Worm (Caenorhabditis elegans) whole organism, L4 larva: ENCODE results near the gene dpl-1.

ENCODE experiments used
- F26F4.8 ChIP-seq: fragments of 200-800 bp; sonication (Bioruptor generic); conservative IDR thresholded peaks from 2 replicates; pipeline ENCODE4 v1.3.6; 2022; ENCODE audit warnings: missing genetic modification characterization, missing compliant biosample characterization
- F37D6.2 ChIP-seq: sonication (generic microtip); optimal IDR thresholded peaks from 2 replicates; lab custom pipeline; 2016; ENCODE audit warnings: mild to moderate bottlenecking, missing genetic modification characterization, missing compliant biosample characterization
- F44E2.7 ChIP-seq: fragments of 200-800 bp; sonication (Bioruptor generic); IDR thresholded peaks from 2 replicates; pipeline ENCODE4 v2.1.2; 2022; ENCODE audit warnings: missing genetic modification characterization, missing compliant biosample characterization
- T20F7.1 ChIP-seq: fragments of 200-800 bp; sonication (Bioruptor generic); optimal IDR thresholded peaks from 2 replicates; lab custom pipeline; 2018; ENCODE audit warnings: mild to moderate bottlenecking, missing genetic modification characterization, missing compliant biosample characterization
- T26A8.4 ChIP-seq: fragments of 200-800 bp; sonication (Bioruptor generic); IDR thresholded peaks from 2 replicates; pipeline ENCODE4 v1.3.6; 2022; ENCODE audit warnings: missing genetic modification characterization, missing compliant biosample characterization
- Y105C5A.15 ChIP-seq: fragments of 200-800 bp; sonication (Bioruptor generic); IDR thresholded peaks from 2 replicates; pipeline ENCODE4 v1.3.6; 2022; ENCODE audit warnings: missing genetic modification characterization, missing compliant biosample characterization
- Y48G9A.11 ChIP-seq: fragments of 200-800 bp; sonication (Bioruptor generic); IDR thresholded peaks from 2 replicates; pipeline ENCODE4 v1.3.6; 2022; ENCODE audit warnings: missing genetic modification reagents, missing genetic modification characterization, missing compliant biosample characterization
- ZK337.2 ChIP-seq: fragments of 200-800 bp; sonication (Bioruptor generic); IDR thresholded peaks from 2 replicates; pipeline ENCODE4 v1.3.6; 2022; ENCODE audit warnings: missing genetic modification reagents, missing genetic modification characterization, missing compliant biosample characterization
- aha-1 ChIP-seq: fragments of 150-350 bp; peaks from one replicate; lab custom pipeline; 2014; ENCODE audit warnings: missing biosample characterization, missing genetic modification characterization
- aly-2 ChIP-seq: sonication (generic microtip); optimal IDR thresholded peaks from 2 replicates; lab custom pipeline; 2018; ENCODE audit warnings: missing biosample characterization, missing genetic modification characterization
- arid-1 ChIP-seq: fragments of 200-800 bp; sonication (Bioruptor generic); conservative IDR thresholded peaks from 2 replicates; pipeline ENCODE4 v1.3.6; 2022; ENCODE audit warnings: missing genetic modification reagents, missing genetic modification characterization, missing compliant biosample characterization
- ceh-28 ChIP-seq: fragments of 150-350 bp; optimal IDR thresholded peaks from 2 replicates; lab custom pipeline; 2014; ENCODE audit warnings: missing biosample characterization, missing genetic modification reagents, missing genetic modification characterization
- ceh-62 ChIP-seq: sonication (generic microtip); optimal IDR thresholded peaks from 2 replicates; lab custom pipeline; 2017; ENCODE audit warnings: missing biosample characterization, missing genetic modification characterization
- cey-2 ChIP-seq: sonication (generic microtip); optimal IDR thresholded peaks from 3 replicates; lab custom pipeline; 2017; ENCODE audit warnings: missing genetic modification characterization, mild to moderate bottlenecking, missing compliant biosample characterization, antibody characterized with exemption, borderline replicate concordance; ENCODE audit not compliant: insufficient read depth
- ctbp-1 ChIP-seq: fragments of 200-800 bp; sonication (Bioruptor generic); IDR thresholded peaks from 2 replicates; pipeline ENCODE4 v1.3.6; 2022; ENCODE audit warnings: missing genetic modification reagents, missing genetic modification characterization, missing compliant biosample characterization
- daf-16 ChIP-seq, 3 experiments: sonication (generic microtip); optimal IDR thresholded peaks; 2 replicates each; lab custom pipeline; 2016 to 2017; ENCODE audit warnings: missing genetic modification characterization in 3 of 3, missing genetic modification reagents in 3 of 3, mild to moderate bottlenecking in 2 of 3, missing compliant biosample characterization in 2 of 3, missing biosample characterization in 1 of 3, moderate library complexity in 1 of 3
- daf-8 ChIP-seq: fragments of 200-800 bp; sonication (Bioruptor generic); IDR thresholded peaks from 2 replicates; pipeline ENCODE4 v1.3.6; 2022; ENCODE audit warnings: missing genetic modification characterization, missing compliant biosample characterization
- dmd-8 ChIP-seq: fragments of 200-800 bp; sonication (Bioruptor generic); IDR thresholded peaks from 2 replicates; pipeline ENCODE4 v1.3.6; 2022; ENCODE audit warnings: missing genetic modification characterization, missing compliant biosample characterization
- dpl-1 ChIP-seq: fragments of 150-350 bp; optimal IDR thresholded peaks from 2 replicates; lab custom pipeline; 2014; ENCODE audit warnings: missing biosample characterization, missing genetic modification reagents, missing genetic modification characterization
- gei-8 ChIP-seq: fragments of 200-800 bp; sonication (Bioruptor generic); optimal IDR thresholded peaks from 2 replicates; lab custom pipeline; 2018; ENCODE audit warnings: mild to moderate bottlenecking, missing genetic modification characterization, missing compliant biosample characterization
- hif-1 ChIP-seq, 2 experiments: sonication (generic microtip); optimal IDR thresholded peaks; 2 replicates each; lab custom pipeline; 2016 to 2017; ENCODE audit warnings: missing compliant biosample characterization in 2 of 2, missing genetic modification characterization in 2 of 2, missing genetic modification reagents in 2 of 2, missing genotype in 2 of 2, mild to moderate bottlenecking in 1 of 2
- hlh-30 ChIP-seq: sonication (generic microtip); optimal IDR thresholded peaks from 2 replicates; lab custom pipeline; 2017; ENCODE audit warnings: antibody characterized with exemption, mild to moderate bottlenecking, missing genetic modification characterization, missing compliant biosample characterization; ENCODE audit not compliant: insufficient read depth
- lin-1 ChIP-seq: fragments of 200-800 bp; sonication (Bioruptor generic); IDR thresholded peaks from 2 replicates; pipeline ENCODE4 v1.3.6; 2022; ENCODE audit warnings: missing genetic modification reagents, missing genetic modification characterization, missing compliant biosample characterization
- lin-15B ChIP-seq: fragments of 150-350 bp; sonication (generic microtip); optimal IDR thresholded peaks from 3 replicates; lab custom pipeline; 2014; ENCODE audit warnings: missing biosample characterization, missing genetic modification characterization
- lin-38 ChIP-seq: fragments of 200-800 bp; sonication (Bioruptor generic); IDR thresholded peaks from 2 replicates; pipeline ENCODE4 v1.3.6; 2022; ENCODE audit warnings: missing genetic modification reagents, missing genetic modification characterization, missing compliant biosample characterization
- lin-39 ChIP-seq: fragments of 150-350 bp; optimal IDR thresholded peaks from 2 replicates; lab custom pipeline; 2014; ENCODE audit warnings: missing biosample characterization, missing genetic modification reagents, missing genetic modification characterization
- lsy-2 ChIP-seq, 2 experiments: fragments of 150-350 bp in 1 of 2; sonication (generic microtip) in 1 of 2; optimal IDR thresholded peaks; 2 replicates each; lab custom pipeline; 2014 to 2017; ENCODE audit warnings: missing biosample characterization in 2 of 2, missing genetic modification characterization in 2 of 2
- madf-5 ChIP-seq, 2 experiments: fragments of 200-800 bp; sonication (Bioruptor generic); IDR thresholded peaks; 2 replicates each; pipeline ENCODE4 v1.3.6; 2022; ENCODE audit warnings: missing compliant biosample characterization in 2 of 2, missing genetic modification characterization in 2 of 2
- madf-9 ChIP-seq: fragments of 200-800 bp; sonication (Bioruptor generic); conservative IDR thresholded peaks from 2 replicates; pipeline ENCODE4 v1.3.6; 2022; ENCODE audit warnings: missing genetic modification reagents, missing genetic modification characterization, missing compliant biosample characterization
- mes-2 ChIP-seq: sonication (generic microtip); optimal IDR thresholded peaks from 2 replicates; lab custom pipeline; 2016; ENCODE audit warnings: missing genotype, mild to moderate bottlenecking, missing genetic modification characterization, missing compliant biosample characterization; ENCODE audit not compliant: poor library complexity, severe bottlenecking
- nhr-237 ChIP-seq: sonication (generic microtip); optimal IDR thresholded peaks from 2 replicates; lab custom pipeline; 2017; ENCODE audit warnings: missing biosample characterization, missing genetic modification characterization
- nhr-25 ChIP-seq: sonication (generic microtip); optimal IDR thresholded peaks from 2 replicates; lab custom pipeline; 2017; ENCODE audit warnings: missing genetic modification characterization, mild to moderate bottlenecking, missing compliant biosample characterization, antibody characterized with exemption, moderate library complexity, borderline replicate concordance; ENCODE audit not compliant: insufficient read depth
- nhr-42 ChIP-seq: fragments of 200-800 bp; sonication (Bioruptor generic); IDR thresholded peaks from 2 replicates; pipeline ENCODE4 v1.3.6; 2022; ENCODE audit warnings: missing genetic modification characterization, missing compliant biosample characterization
- nhr-48 ChIP-seq: sonication (generic microtip); optimal IDR thresholded peaks from 2 replicates; lab custom pipeline; 2016; ENCODE audit warnings: mild to moderate bottlenecking, missing genetic modification characterization, missing compliant biosample characterization
- nhr-6 ChIP-seq: fragments of 150-350 bp; optimal IDR thresholded peaks from 2 replicates; lab custom pipeline; 2014; ENCODE audit warnings: missing biosample characterization, missing genetic modification characterization
- nhr-76 ChIP-seq: fragments of 150-350 bp; optimal IDR thresholded peaks from 2 replicates; lab custom pipeline; 2014; ENCODE audit warnings: missing biosample characterization, missing genetic modification characterization
- php-3 ChIP-seq: fragments of 200-800 bp; sonication (Bioruptor generic); IDR thresholded peaks from 2 replicates; pipeline ENCODE4 v1.3.6; 2022; ENCODE audit warnings: missing genetic modification reagents, missing genetic modification characterization, missing compliant biosample characterization
- saeg-2 ChIP-seq: fragments of 200-800 bp; sonication (Bioruptor generic); IDR thresholded peaks from 2 replicates; pipeline ENCODE4 v1.3.6; 2022; ENCODE audit warnings: missing genetic modification reagents, missing genetic modification characterization, missing compliant biosample characterization
- sdz-12 ChIP-seq: fragments of 200-800 bp; sonication (Bioruptor generic); optimal IDR thresholded peaks from 2 replicates; lab custom pipeline; 2018; ENCODE audit warnings: mild to moderate bottlenecking, missing genetic modification characterization, missing compliant biosample characterization
- skn-1 ChIP-seq: fragments of 150-350 bp; optimal IDR thresholded peaks from 2 replicates; lab custom pipeline; 2014; ENCODE audit warnings: missing biosample characterization, missing genetic modification characterization
- unc-62 ChIP-seq, 3 experiments: fragments of 150-350 bp in 1 of 3; sonication (generic microtip); optimal IDR thresholded peaks in 2 of 3; peaks in 1 of 3; 1 replicate in 1 of 3; 2 replicates in 2 of 3; lab custom pipeline; 2014 to 2017; ENCODE audit warnings: missing biosample characterization in 3 of 3, missing genetic modification characterization in 3 of 3, missing genetic modification reagents in 3 of 3, missing genotype in 1 of 3
- zag-1 ChIP-seq: fragments of 150-350 bp; optimal IDR thresholded peaks from 2 replicates; lab custom pipeline; 2014; ENCODE audit warnings: missing biosample characterization, missing genetic modification characterization
- zip-11 ChIP-seq: fragments of 200-800 bp; sonication (Bioruptor generic); IDR thresholded peaks from 2 replicates; pipeline ENCODE4 v1.3.6; 2022; ENCODE audit warnings: missing genetic modification characterization, missing compliant biosample characterization
- ztf-11 ChIP-seq: fragments of 150-350 bp; optimal IDR thresholded peaks from 2 replicates; lab custom pipeline; 2014; ENCODE audit warnings: missing biosample characterization, missing genetic modification characterization
- ztf-7 ChIP-seq: fragments of 150-350 bp; optimal IDR thresholded peaks from 2 replicates; lab custom pipeline; 2014; ENCODE audit warnings: missing biosample characterization, missing genetic modification characterization

Gene dpl-1

DNA sequence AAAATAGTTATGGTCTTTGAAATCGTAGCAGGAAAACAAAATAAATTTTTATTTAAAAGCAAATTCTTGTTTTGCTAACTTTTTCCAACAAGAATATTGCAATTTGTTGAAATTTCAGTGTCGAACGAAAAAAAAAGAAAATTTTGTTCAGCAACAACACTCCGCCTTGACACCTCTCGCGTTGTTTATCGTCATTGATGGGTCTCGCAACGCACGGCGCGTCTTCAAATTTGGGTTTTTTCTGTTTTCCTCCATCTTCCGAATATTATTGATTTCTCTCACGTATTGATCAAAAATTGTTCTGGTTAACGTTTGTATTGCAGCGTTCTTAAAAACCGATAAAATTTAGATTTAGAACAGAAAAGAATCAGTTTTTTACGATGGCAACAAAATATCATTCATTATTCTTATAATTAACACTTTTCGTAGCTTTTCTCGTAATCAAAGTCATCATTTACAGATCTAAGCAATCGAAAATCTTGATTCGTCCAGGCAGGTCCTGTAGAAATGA is at the start of gene dpl-1:
Gene dpl-1 (plus strand): TSS at position 461 of the 511 bp plus-strand sequence.
- TF ChIP-seq ztf-11 (no peak), ceh-62 (tag; lab: Kevin White, UChicago) (no peak), lsy-2 (tag; optimal IDR thresholded peaks at IDR 0.05; lab: Kevin White, UChicago) (peak in 1 of 2 experiments; percentile 68), lin-1 (no peak), dmd-8 (GFP tag; lab: Robert Waterston, UW) (no peak), T26A8.4 (no peak), ztf-7 (tag; lab: Kevin White, UChicago) (peak; percentile 21), Y105C5A.15 (no peak), daf-8 (GFP tag; lab: Robert Waterston, UW) (no peak), aha-1 (tag; lab: Kevin White, UChicago) (peak; percentile 93), aly-2 (tag; lab: Kevin White, UChicago) (no peak), mes-2 (tag; lab: Kevin White, UChicago) (peak; percentile 68), nhr-6 (tag; lab: Kevin White, UChicago) (peak; percentile 22), hif-1 (tag; optimal IDR thresholded peaks at IDR 0.05; lab: Kevin White, UChicago) (peak in 1 of 2 experiments; percentile 2), lin-38 (GFP tag; lab: Robert Waterston, UW) (0 out of 2 replicates have a peak, but pooled peaks have one; percentile 24), T20F7.1 (GFP tag; lab: Kevin White, UChicago) (peak; percentile 96), ZK337.2 (GFP tag; lab: Robert Waterston, UW) (no peak), madf-5 (GFP tag; IDR thresholded peaks at IDR 0.05; lab: Robert Waterston, UW) (no peak), zip-11 (GFP tag; lab: Robert Waterston, UW) (no peak), daf-16 (GFP tag; optimal IDR thresholded peaks at IDR 0.05; lab: Kevin White, UChicago) (no peak), daf-16 (tag; optimal IDR thresholded peaks at IDR 0.05; lab: Kevin White, UChicago) (peak; percentile 43)

DNA sequence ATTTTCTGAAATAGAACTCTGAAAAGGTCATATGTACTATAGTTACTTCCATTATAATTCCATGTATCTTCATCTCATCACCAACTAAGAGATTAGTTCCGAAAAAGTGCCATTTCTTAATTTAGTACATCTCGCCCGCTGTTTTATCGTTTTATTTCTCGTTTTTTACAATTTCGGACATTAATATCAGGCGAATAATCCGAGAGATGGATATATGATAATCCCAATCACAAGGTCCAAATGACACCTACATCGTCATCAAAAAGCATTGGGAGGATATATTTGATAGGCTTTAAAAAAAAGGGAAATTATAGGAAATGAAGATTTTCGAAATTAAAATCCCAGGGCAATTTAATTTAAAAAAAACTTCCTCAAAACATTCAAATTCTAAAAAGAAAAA is 49.4 kb upstream of the dpl-1 start:
- TF ChIP-seq zag-1 (tag; lab: Kevin White, UChicago) (no peak), nhr-42 (no peak), Y48G9A.11 (no peak), F26F4.8 (GFP tag; lab: Robert Waterston, UW) (no peak), ceh-28 (tag; lab: Kevin White, UChicago) (no peak), F37D6.2 (tag; lab: Kevin White, UChicago) (no peak), nhr-48 (tag; lab: Kevin White, UChicago) (no peak), aha-1 (tag; lab: Kevin White, UChicago) (no peak), arid-1 (GFP tag; lab: Robert Waterston, UW) (no peak), php-3 (GFP tag; lab: Robert Waterston, UW) (no peak), nhr-25 (tag; lab: Kevin White, UChicago) (no peak), Y105C5A.15 (no peak), skn-1 (tag; lab: Kevin White, UChicago) (no peak), dpl-1 (no peak), lin-15B (tag; lab: Kevin White, UChicago) (no peak), lin-39 (no peak)
- TF ChIP-seq, all 104 proteins: peak for 0

DNA sequence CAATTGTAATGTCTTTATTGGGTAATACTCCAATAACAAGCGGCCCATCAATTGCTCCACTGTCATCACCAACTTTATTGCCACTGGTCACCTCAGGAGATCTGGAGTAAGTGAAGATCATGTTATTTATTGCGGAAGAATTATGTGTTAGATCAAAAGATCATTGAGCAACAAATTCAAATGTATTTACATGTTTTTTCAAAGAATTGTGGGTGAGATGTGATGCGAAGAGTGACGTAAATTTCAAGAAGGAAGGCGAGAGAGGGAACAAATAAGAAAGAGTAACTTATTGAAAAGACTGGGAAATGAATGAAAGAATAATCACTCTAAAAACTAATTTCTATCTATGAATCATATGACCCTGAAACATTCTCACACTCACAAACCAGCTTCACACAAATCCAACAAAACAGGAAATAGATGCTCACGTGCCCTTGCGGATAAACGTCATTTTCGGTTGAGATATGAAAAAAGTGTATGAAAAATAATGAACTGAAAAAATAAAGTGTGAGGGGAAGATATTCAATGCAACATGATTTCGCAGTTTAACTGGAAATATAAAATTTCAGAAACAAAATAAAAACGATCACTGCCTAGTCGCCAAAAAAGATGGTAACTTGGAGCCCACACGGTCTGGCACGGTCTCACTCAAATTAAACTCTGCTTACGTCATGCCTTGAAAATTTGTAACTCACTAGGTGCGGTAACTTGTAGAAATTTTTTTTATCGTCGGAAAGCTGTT is 48.7 kb upstream of the dpl-1 start:
- TF ChIP-seq hlh-30 (tag; lab: Kevin White, UChicago) (peak; percentile 15), saeg-2 (no peak), gei-8 (no peak), nhr-76 (tag; lab: Kevin White, UChicago) (no peak), nhr-25 (tag; lab: Kevin White, UChicago) (no peak), F44E2.7 (no peak), ctbp-1 (GFP tag; lab: Robert Waterston, UW) (no peak), madf-9 (GFP tag; lab: Robert Waterston, UW) (no peak), cey-2 (tag; lab: Kevin White, UChicago) (no peak), nhr-237 (tag; lab: Kevin White, UChicago) (no peak), aha-1 (tag; lab: Kevin White, UChicago) (peak; percentile 51), sdz-12 (GFP tag; lab: Kevin White, UChicago) (no peak), unc-62 (GFP tag; optimal IDR thresholded peaks at IDR 0.05 in 1 of 2; lab: Kevin White, UChicago) (peak in 1 of 2 experiments; percentile 68), unc-62 (tag; optimal IDR thresholded peaks at IDR 0.05; lab: Kevin White, UChicago) (no peak), lsy-2 (tag; optimal IDR thresholded peaks at IDR 0.05; lab: Kevin White, UChicago) (no peak), mes-2 (tag; lab: Kevin White, UChicago) (no peak)
